Fruit fly (Drosophila melanogaster) ovary, adult (tissue): ENCODE results near the gene CG6443.

Experiments
- CG17801 ChIP-seq: fragments of 200-800 bp; optimal IDR thresholded peaks from 2 replicates; lab custom pipeline; 2019; ENCODE audit warnings: missing biosample characterization, mild to moderate bottlenecking, missing genetic modification characterization, moderate library complexity; ENCODE audit not compliant: partially characterized antibody

CG6443 gene

DNA sequence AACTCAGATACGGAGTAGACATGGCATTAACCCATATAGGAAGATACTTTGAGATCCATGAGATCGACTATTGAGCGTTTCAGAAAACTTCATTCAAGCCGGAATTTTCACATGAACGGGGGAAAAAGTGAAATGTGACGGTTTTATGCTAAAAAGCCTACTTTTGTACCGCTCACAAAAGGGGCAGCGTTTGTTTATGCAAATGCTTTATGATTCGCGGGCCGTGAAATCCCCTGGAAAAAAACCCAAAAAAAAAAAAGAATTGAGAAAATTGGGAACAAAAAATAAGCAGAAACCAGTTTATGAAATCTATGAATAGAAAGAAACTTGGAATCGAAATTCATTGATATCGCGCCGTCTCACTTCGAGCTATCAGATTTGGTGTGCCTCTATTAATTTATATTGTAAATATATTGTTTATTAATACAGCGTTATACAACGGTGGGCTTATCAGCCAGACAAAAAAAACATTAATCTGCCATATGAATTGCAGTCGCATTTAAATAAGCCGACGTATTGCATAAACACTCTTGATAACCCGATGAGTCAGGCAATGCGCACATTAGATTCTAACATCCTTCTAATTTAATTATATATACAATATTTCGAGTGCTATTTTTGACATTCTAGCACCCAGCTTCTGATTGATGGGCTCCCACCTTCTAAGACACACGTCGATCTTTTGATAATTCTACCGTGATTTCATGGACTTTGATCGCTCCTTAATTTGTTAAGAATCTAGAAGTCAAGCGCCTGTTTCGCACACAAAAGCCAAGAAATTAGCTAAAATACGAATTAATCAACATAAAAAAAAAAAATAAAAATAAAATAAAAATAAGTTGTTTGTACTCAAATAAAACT lies 21.1 kb downstream of the CG6443 start:
- no peak for TF ChIP-seq CG17801

DNA sequence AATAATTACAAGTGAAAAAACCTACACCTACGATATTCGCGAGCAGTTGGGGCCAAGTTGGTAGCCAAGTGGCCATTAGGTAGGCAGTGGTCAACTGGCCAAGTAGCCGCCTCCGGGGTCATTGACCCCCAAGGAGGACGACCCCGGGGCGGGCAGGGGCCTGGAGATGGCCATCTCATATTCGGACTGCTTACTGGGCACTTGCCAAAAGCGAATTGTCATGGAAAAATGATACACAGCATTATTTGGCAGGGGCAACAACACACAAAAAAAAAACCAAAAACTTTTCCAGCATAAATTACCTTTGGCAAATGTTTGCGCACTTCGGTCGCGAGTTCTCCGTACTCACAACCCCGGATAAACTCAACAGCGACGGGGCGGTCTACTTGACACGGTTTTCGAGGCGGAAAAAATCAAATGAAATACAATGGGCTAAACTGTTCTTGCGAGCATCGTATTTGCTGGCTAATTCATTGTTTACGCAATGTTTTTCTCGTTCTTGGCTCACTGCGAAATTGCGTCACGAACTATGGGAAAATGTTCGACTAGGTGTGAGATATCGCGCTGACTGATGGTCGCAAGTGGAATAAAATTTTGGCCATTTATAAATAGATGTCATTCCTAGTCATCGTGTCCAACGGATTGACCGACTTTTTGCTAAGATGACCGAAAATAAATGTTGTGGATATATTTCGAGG lies 22.3 kb downstream of the CG6443 start:
- TF ChIP-seq CG17801, result no peak

DNA sequence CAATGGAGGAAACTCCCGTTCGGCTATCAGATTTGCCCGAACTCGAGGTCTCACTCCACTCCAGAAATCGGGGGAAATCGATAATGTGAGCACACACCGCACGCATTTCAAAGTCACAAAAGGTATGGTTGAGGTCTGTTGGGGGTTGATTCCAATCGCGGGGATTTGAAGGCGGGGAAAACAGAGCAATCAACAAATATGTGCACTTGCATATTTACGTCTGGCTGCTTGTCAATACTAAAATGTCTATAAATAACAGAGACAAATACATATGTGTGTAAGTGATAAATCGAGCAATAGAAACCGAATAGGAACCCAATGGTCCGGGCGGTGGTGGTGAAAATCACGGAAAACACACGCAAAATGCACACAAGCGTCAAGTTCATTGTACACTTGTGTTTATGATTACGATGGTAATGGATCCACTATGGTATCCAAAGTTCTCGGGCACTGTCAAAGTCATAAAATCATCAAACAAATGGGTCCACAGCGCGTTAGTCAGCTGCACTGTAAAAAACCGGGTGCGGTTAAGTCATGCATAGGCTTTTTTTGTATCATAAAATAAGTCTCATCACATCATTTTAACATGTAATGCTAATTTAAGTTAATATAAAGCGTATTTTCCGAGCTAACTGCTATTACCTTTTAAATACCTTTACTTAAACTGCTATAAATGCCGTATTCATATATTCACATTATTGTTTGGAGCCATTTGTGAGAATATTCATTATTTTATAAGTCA lies 23.3 kb downstream of the CG6443 start:
- no peak for TF ChIP-seq CG17801

DNA sequence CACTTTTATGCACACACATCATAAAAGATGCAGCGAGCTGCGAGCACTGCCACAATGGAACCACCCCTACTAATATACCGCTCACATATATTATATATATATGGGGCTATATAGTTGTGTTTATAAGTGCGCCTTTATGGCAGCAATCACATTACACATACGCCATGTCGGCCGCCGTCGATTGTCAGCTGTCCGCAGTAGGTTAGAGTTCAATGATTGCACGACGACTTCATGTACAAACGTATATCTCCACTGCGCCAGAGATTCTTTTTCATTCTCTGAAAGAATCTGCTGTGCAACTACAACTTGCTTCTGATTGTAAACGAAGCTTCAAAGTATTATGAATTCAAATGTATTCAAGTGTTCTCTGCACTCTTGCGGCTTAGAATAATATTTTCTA lies 23.9 kb downstream of the CG6443 start:
- TF ChIP-seq CG17801, result no peak

DNA sequence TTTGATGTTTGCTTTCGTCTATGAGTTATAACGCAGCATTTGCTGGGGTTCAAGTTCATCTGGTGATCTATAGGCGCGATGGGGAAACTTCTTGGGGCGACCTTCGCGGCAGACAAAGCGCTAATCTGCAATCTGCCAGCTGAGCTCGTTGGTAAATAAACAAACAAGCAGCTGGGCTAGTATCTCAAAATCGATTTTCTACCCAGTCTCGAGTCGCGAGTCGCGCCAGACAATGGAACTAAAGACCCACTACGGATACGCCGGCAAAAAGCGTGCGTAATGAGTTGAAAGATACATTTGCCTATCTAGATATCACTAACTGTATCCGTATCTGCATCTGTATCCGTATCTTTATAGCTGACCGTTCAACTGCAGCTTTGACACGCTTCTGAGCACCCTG lies 24.8 kb downstream of the CG6443 start:
- TF ChIP-seq CG17801, result no peak

DNA sequence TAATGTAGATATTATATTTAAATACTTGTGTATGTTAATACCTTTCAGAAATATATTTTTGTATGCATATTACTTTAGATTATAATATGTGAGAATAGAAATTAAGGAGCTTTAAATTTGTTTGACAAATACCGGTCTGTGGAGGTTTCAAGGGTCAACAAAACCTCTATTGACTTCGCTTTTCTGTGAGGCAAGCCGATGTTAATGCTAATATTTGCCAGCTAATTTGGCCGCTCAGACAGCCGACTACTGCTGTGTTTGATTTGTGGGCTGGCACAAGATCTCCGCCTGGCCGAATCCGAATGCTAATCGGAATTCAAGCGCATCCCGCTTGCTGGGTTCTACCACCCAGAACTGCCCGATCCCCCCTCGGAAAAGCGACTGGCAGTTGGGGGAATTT lies 25.8 kb downstream of the CG6443 start:
- no peak for TF ChIP-seq CG17801

DNA sequence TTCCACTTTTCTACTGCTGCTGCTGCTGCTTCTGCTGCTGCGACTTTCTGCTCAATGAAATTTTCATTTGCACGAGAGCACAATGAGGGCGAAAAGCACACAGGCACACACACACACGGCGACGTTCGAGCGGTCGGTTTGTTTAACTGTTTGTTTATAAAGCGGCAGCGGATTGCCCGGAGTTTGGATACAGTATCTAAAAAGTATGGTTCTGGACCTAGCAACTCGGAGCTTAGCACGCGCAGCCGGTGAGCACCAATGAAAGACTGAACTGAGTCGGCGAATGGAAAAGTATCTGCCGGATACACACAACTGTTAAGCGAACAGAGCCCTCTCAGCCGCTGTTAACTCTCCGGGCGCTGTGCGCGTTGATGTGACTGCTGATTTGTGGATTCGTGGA lies 27.3 kb downstream of the CG6443 start, which contains the start of gene CG17124:
Gene CG17124, minus strand, starts transcription at position 277 of the 400 bp plus-strand sequence.
- TF ChIP-seq CG17801, result peak; percentile 51

DNA sequence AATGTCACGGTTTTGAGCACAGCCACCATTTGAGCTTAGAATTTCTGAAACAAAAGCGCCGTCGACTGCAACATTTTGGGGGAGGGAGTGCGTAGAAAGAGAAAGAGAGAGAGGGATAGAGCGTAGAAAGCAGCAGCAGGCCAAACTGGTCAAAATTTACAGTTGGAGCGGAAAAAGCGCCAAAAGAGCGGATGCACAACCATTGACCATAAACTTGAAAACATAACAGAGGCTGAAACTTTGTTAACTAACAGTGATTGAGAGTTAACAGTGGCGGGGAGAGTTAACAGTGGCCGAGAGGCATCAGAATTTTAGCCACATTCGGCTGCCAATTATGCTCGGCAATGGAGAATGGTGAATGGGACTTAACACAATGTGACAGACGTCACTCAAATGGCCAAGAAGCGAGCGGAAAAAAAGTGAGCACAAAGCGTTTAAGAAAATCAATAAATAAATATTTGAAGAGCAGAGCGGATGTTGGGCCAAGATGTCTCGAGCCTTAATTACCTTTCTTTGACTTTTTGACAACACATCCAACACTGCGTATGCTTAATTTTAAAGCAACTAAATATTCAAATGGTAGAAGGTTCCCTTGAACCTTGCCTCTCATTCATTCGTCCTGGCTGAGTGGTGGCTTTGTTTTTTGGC lies 28.4 kb downstream of the CG6443 start:
- no peak for TF ChIP-seq CG17801

DNA sequence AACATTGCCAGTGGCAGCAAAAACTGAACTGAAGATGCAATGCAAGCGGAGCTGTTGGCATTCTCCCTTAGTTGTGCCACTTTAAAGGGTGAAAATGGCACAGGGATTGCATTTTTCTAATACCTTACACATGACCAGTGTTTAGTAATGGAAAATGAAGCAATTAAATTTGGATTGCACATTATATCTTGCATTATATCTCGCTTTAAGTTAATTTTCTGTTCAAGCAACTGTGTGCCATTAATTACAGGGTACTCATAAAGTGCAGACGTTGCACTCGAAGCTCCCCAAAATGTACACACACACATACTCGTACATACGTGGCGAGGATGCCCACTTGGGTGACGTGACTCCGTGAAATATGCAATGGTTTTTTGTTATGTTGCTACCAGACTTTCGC lies 30.8 kb downstream of the CG6443 start:
- no peak for TF ChIP-seq CG17801

DNA sequence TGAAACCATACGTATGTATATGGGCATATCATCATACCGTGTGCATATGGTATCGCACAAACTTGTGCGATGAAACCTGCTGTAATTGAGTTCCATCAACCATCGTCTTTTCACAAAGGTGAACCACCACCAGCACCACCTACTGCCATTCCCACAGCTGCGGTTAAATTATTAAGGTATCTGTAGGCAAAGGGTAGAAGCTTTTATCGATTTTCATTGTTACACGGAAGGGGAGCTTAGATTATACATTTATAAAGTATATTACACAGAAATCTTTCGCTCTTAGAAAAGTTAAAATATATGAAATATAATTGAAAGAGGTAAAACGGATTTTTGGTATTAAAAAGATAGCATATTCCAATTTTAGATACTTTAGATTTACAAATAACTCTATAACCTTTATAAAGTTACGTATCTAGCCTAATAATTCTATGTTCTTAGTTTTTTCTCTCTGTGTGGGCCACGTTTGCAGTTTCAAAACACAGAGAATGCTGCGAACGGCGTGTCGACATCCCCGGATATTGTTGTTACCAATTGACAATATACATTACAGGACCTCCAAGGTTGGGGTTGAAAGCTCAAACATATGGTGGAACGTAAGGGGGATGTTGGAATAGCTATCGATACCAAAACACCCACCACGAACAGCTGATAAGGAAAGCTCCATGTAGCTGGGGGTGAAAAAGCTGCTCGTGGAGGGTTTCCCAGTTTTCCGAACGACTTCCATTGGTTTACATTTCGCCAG lies 31.8 kb downstream of the CG6443 start, which contains the start of gene CG6495:
Gene CG6495, plus strand, starts transcription at position 695 of the 745 bp plus-strand sequence.
- TF ChIP-seq CG17801, result no peak

DNA sequence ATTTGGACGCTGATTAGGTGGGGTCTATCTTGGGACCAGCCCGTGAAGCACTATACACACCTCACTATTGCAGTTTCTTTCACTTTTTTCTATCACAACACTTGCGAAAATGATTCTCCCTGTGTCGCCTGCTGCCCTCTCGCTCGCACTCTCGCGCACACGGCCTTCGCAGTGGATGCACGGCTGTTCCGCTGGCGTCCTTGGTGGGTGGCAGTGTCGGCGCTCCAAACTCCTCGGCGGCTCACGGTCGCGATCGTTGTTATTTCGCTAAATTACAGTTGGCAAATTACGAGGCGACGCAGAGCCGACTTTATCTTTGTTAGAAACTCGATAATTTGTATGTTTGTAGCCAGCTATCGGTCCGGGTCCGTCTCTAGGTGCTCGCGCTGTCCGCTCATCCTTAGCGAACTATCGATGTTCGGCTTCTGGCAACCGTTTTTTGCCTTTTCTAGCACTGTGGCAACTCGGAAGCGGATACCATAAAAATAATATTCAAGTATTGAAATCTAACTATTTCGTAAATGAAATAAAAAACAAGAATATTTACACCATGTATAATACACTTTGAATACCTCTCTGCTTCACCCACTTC lies 38.9 kb downstream of the CG6443 start, which contains the start of gene Ubc2:
Gene Ubc2, minus strand, starts transcription at position 410 of the 592 bp plus-strand sequence.
- TF ChIP-seq CG17801, result no peak

DNA sequence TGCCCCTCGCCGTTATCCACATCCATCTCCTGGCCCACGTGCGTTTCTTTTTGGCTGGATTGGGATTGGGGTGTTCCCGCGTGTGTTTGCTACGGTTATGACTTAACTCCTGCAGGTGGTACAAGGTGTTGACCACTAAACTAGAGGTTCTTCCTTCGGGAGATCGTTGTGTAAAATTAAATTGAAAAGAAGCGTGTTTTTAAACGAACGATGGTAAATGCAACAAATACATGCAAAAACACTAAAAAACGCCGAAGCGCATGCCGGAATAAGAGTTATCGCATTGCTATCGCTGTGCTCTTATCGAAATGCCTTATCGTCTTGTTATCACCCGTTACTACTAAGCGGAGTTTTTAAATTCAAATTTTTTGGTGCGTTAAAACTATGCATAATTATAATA lies 40.9 kb downstream of the CG6443 start, which contains the start of gene CG6724:
Gene CG6724, minus strand, starts transcription at position 245 of the 400 bp plus-strand sequence.
- no peak for TF ChIP-seq CG17801

DNA sequence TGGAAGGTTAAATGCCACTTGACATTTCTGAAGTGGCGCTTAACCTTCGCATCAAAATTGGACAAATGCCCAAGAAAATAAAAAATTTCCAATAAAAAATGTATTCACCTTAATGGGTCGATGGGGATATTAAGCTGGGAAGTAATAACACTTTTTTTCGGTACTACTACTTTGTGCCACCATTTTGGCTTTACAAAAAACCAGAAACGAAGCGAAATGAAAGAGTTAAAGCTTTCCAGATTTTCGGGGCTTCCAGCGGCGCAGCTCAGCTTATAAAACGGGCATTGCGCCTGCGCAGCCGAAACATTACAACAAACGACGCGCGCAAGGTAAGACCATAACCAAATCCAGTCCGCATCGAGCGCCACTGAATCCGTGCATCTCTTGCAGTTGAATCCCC lies 41.8 kb downstream of the CG6443 start, which contains the start of gene CG17127:
Gene CG17127, plus strand, starts transcription at position 301 of the 400 bp plus-strand sequence.
- no peak for TF ChIP-seq CG17801

DNA sequence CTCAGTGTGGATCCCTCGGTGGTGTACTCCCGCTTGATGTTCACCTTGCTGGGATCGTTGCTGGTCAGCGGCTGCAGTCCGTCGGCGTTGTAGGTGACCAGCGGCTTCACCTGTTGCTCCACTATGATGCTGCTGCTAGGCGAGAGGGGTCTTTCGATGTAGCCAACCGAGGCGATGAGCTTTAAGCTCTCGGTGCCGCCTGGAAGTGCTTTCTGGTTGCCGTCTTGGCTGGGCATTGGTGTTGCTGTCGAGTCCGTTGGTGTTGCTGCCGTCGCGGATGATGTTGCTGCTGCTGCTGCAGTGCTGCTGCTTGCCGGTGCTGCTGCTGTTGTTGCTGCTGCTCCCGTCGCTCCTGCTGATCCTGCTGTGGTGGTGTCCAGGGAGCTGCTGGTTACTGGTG lies 45.3 kb downstream of the CG6443 start:
- no peak for TF ChIP-seq CG17801
